Fruit fly (Drosophila melanogaster) whole organism, embryonic: ENCODE results near the gene rec.
A peak's percentile ranks its signal among the peaks of the same experiment; 100 is the strongest.

Source experiments
- Antp ChIP-seq: fragments of 200-800 bp; sonication (Bioruptor generic); optimal IDR thresholded peaks from 3 replicates; lab custom pipeline; 2016; ENCODE audit warnings: missing biosample characterization, missing genetic modification characterization
- Atf3 ChIP-seq: fragments of 200-800 bp; sonication (Bioruptor generic); optimal IDR thresholded peaks from 3 replicates; lab custom pipeline; 2016; ENCODE audit warnings: missing biosample characterization, missing genetic modification characterization
- Bdp1 ChIP-seq: fragments of 200-800 bp; sonication (Bioruptor generic); optimal IDR thresholded peaks from 3 replicates; lab custom pipeline; 2016; ENCODE audit warnings: missing biosample characterization, missing genetic modification characterization
- CG10274 ChIP-seq: fragments of 200-800 bp; sonication (Bioruptor generic); optimal IDR thresholded peaks from 3 replicates; lab custom pipeline; 2017; ENCODE audit warnings: missing biosample characterization, mild to moderate bottlenecking, missing genetic modification characterization
- CG10462 ChIP-seq: fragments of 200-800 bp; sonication (Bioruptor generic); optimal IDR thresholded peaks from 2 replicates; lab custom pipeline; 2016; ENCODE audit warnings: missing biosample characterization, missing genetic modification characterization
- CG11456 ChIP-seq: fragments of 200-800 bp; sonication (Bioruptor generic); IDR thresholded peaks from 3 replicates; pipeline ENCODE4 v1.3.6; 2022; ENCODE audit warnings: missing biosample characterization, missing genetic modification characterization
- CG12942 ChIP-seq: fragments of 200-800 bp; sonication (Bioruptor generic); optimal IDR thresholded peaks from 3 replicates; lab custom pipeline; 2016; ENCODE audit warnings: missing biosample characterization, missing genetic modification characterization
- CG1603 ChIP-seq: fragments of 200-800 bp; sonication (Bioruptor generic); optimal IDR thresholded peaks from 2 replicates; lab custom pipeline; 2019; ENCODE audit warnings: missing biosample characterization, mild to moderate bottlenecking, missing genetic modification characterization, moderate library complexity
- CG16813 ChIP-seq: fragments of 200-800 bp; sonication (Bioruptor generic); IDR thresholded peaks from 3 replicates; pipeline ENCODE4 v1.3.6; 2022; ENCODE audit warnings: missing biosample characterization, missing genetic modification characterization; ENCODE audit not compliant: partially characterized antibody
- CG17186 ChIP-seq: fragments of 200-800 bp; sonication (Bioruptor generic); optimal IDR thresholded peaks from 3 replicates; lab custom pipeline; 2017; ENCODE audit warnings: missing biosample characterization, missing genetic modification reagents, missing genetic modification characterization
- CG17328 ChIP-seq: fragments of 200-800 bp; sonication (Bioruptor generic); IDR thresholded peaks from 2 replicates; pipeline ENCODE4 v1.3.6; 2022; ENCODE audit warnings: missing biosample characterization, missing genetic modification characterization
- CG17359 ChIP-seq: fragments of 200-800 bp; sonication (Bioruptor generic); optimal IDR thresholded peaks from 3 replicates; lab custom pipeline; 2018; ENCODE audit warnings: missing biosample characterization, mild to moderate bottlenecking, missing genetic modification characterization, moderate library complexity
- CG2120 ChIP-seq: fragments of 200-800 bp; sonication (Bioruptor generic); optimal IDR thresholded peaks from 3 replicates; lab custom pipeline; 2016; ENCODE audit warnings: missing biosample characterization, missing genetic modification characterization
- CG31388 ChIP-seq: fragments of 200-800 bp; sonication (Bioruptor generic); optimal IDR thresholded peaks from 2 replicates; lab custom pipeline; 2016; ENCODE audit warnings: missing biosample characterization, missing genetic modification characterization
- CG6791 ChIP-seq: fragments of 200-800 bp; sonication (Bioruptor generic); IDR thresholded peaks from 3 replicates; pipeline ENCODE4 v1.3.6; 2022; ENCODE audit warnings: missing biosample characterization, missing genetic modification characterization; ENCODE audit not compliant: partially characterized antibody
- CG9797 ChIP-seq: fragments of 200-800 bp; sonication (Bioruptor generic); optimal IDR thresholded peaks from 3 replicates; lab custom pipeline; 2018; ENCODE audit warnings: missing biosample characterization, mild to moderate bottlenecking, missing genetic modification characterization
- Dll ChIP-seq: fragments of 200-800 bp; sonication (Bioruptor generic); IDR thresholded peaks from 4 replicates; pipeline ENCODE4 v1.3.6; 2022; ENCODE audit warnings: missing biosample characterization, missing genetic modification characterization; ENCODE audit not compliant: partially characterized antibody
- Hand ChIP-seq: fragments of 200-800 bp; sonication (Bioruptor generic); optimal IDR thresholded peaks from 2 replicates; lab custom pipeline; 2017; ENCODE audit warnings: mild to moderate bottlenecking, missing biosample characterization, missing genetic modification reagents, missing genetic modification characterization
- HmgZ ChIP-seq: fragments of 200-800 bp; sonication (Bioruptor generic); optimal IDR thresholded peaks from 2 replicates; lab custom pipeline; 2018; ENCODE audit warnings: missing biosample characterization, mild to moderate bottlenecking, missing genetic modification characterization
- Jarid2 ChIP-seq: fragments of 200-800 bp; sonication (Bioruptor generic); optimal IDR thresholded peaks from 3 replicates; lab custom pipeline; 2017; ENCODE audit warnings: mild to moderate bottlenecking, missing biosample characterization, missing genetic modification reagents, missing genetic modification characterization
- Myb ChIP-seq: fragments of 200-800 bp; sonication (Bioruptor generic); optimal IDR thresholded peaks from 2 replicates; lab custom pipeline; 2016; ENCODE audit warnings: missing biosample characterization, missing genetic modification characterization
- Pdp1 ChIP-seq, 2 experiments: fragments of 200-800 bp; sonication (Bioruptor generic); optimal IDR thresholded peaks; 3 replicates each; lab custom pipeline; 2016; ENCODE audit warnings: missing biosample characterization in 2 of 2, missing genetic modification characterization in 2 of 2, mild to moderate bottlenecking in 1 of 2, moderate library complexity in 1 of 2
- Poxn ChIP-seq: fragments of 200-800 bp; sonication (Bioruptor generic); IDR thresholded peaks from 2 replicates; pipeline ENCODE4 v1.3.6; 2022; ENCODE audit warnings: missing biosample characterization, missing genetic modification characterization
- Ravus ChIP-seq: fragments of 200-800 bp; sonication (Bioruptor generic); IDR thresholded peaks from 2 replicates; pipeline ENCODE4 v1.3.6; 2022; ENCODE audit warnings: missing biosample characterization, missing genetic modification characterization
- Rx ChIP-seq: fragments of 200-800 bp; sonication (Bioruptor generic); IDR thresholded peaks from 2 replicates; pipeline ENCODE4 v1.3.6; 2022; ENCODE audit warnings: missing biosample characterization, missing genetic modification characterization
- Sin3A ChIP-seq: fragments of >200 bp; optimal IDR thresholded peaks from 2 replicates; lab custom pipeline; 2018
- Six4 ChIP-seq: fragments of 200-800 bp; sonication (Bioruptor generic); optimal IDR thresholded peaks from 2 replicates; lab custom pipeline; 2016; ENCODE audit warnings: missing biosample characterization, missing genetic modification characterization
- Trl ChIP-seq, 3 experiments: fragments of >200 bp in 2 of 3; fragments of 200-800 bp in 1 of 3; sonication (Bioruptor generic) in 1 of 3; optimal IDR thresholded peaks; 2 replicates in 1 of 3; 3 replicates in 2 of 3; lab custom pipeline; 2016 to 2017; ENCODE audit warnings: missing biosample characterization in 1 of 3, missing genetic modification characterization in 1 of 3
- Xbp1 ChIP-seq: fragments of 200-800 bp; sonication (Bioruptor generic); optimal IDR thresholded peaks from 3 replicates; lab custom pipeline; 2016; ENCODE audit warnings: missing biosample characterization, mild to moderate bottlenecking, missing genetic modification characterization
- YL-1 ChIP-seq: fragments of 200-800 bp; sonication (Bioruptor generic); optimal IDR thresholded peaks from 3 replicates; lab custom pipeline; 2017; ENCODE audit warnings: missing biosample characterization, mild to moderate bottlenecking, missing genetic modification characterization
- ac ChIP-seq: fragments of 200-800 bp; sonication (Bioruptor generic); optimal IDR thresholded peaks from 3 replicates; lab custom pipeline; 2017; ENCODE audit warnings: missing biosample characterization, mild to moderate bottlenecking, missing genetic modification characterization
- ase ChIP-seq: fragments of 200-800 bp; sonication (Bioruptor generic); IDR thresholded peaks from 3 replicates; pipeline ENCODE4 v1.3.6; 2022; ENCODE audit warnings: missing biosample characterization, missing genetic modification characterization
- bab2 ChIP-seq: fragments of 200-800 bp; sonication (Bioruptor generic); optimal IDR thresholded peaks from 2 replicates; lab custom pipeline; 2016; ENCODE audit warnings: missing biosample characterization, missing genetic modification characterization
- dati ChIP-seq: fragments of 200-800 bp; sonication (Bioruptor generic); IDR thresholded peaks from 2 replicates; pipeline ENCODE4 v1.3.6; 2022; ENCODE audit warnings: missing biosample characterization, missing genetic modification characterization
- ftz-f1 ChIP-seq: fragments of 200-800 bp; sonication (Bioruptor generic); optimal IDR thresholded peaks from 2 replicates; lab custom pipeline; 2016; ENCODE audit warnings: missing biosample characterization, missing genetic modification characterization
- gcm2 ChIP-seq: fragments of 200-800 bp; sonication (Bioruptor generic); optimal IDR thresholded peaks from 2 replicates; lab custom pipeline; 2016; ENCODE audit warnings: missing biosample characterization, missing genetic modification characterization
- grau ChIP-seq: fragments of 200-800 bp; optimal IDR thresholded peaks from 3 replicates; lab custom pipeline; 2019; ENCODE audit warnings: missing biosample characterization, mild to moderate bottlenecking, missing genetic modification characterization, moderate library complexity
- gsb ChIP-seq: fragments of 200-800 bp; sonication (Bioruptor generic); IDR thresholded peaks from 2 replicates; pipeline ENCODE4 v1.3.6; 2022; ENCODE audit warnings: missing biosample characterization, missing genetic modification characterization
- gsb-n ChIP-seq: fragments of 200-800 bp; sonication (Bioruptor generic); optimal IDR thresholded peaks from 3 replicates; lab custom pipeline; 2018; ENCODE audit warnings: missing biosample characterization, mild to moderate bottlenecking, missing genetic modification characterization
- gt ChIP-seq: fragments of 200-800 bp; sonication (Bioruptor generic); IDR thresholded peaks from 2 replicates; pipeline ENCODE4 v1.3.6; 2022; ENCODE audit warnings: missing biosample characterization, missing genetic modification characterization
- jing ChIP-seq: fragments of 200-800 bp; sonication (Bioruptor generic); optimal IDR thresholded peaks from 2 replicates; lab custom pipeline; 2018; ENCODE audit warnings: missing biosample characterization, mild to moderate bottlenecking, missing genetic modification characterization
- kni ChIP-seq: fragments of 200-800 bp; sonication (Bioruptor generic); optimal IDR thresholded peaks from 3 replicates; lab custom pipeline; 2017; ENCODE audit warnings: mild to moderate bottlenecking, missing biosample characterization, missing genetic modification reagents, missing genetic modification characterization
- knrl ChIP-seq: fragments of 200-800 bp; sonication (Bioruptor generic); IDR thresholded peaks from 3 replicates; pipeline ENCODE4 v1.3.6; 2022; ENCODE audit warnings: missing biosample characterization, missing genetic modification characterization; ENCODE audit not compliant: partially characterized antibody
- lilli ChIP-seq: fragments of 200-800 bp; sonication (Bioruptor generic); optimal IDR thresholded peaks from 3 replicates; lab custom pipeline; 2016; ENCODE audit warnings: missing biosample characterization, missing genetic modification characterization
- prd ChIP-seq, 3 experiments: fragments of >200 bp in 2 of 3; fragments of 200-800 bp in 1 of 3; sonication (Bioruptor generic) in 1 of 3; optimal IDR thresholded peaks in 2 of 3; IDR thresholded peaks in 1 of 3; 2 replicates in 2 of 3; 3 replicates in 1 of 3; pipeline versions ENCODE4 v1.3.6 to Lab custom; 2017 to 2022; ENCODE audit warnings: missing biosample characterization in 1 of 3, missing genetic modification characterization in 1 of 3
- sqz ChIP-seq: fragments of 200-800 bp; sonication (Bioruptor generic); optimal IDR thresholded peaks from 3 replicates; lab custom pipeline; 2018; ENCODE audit warnings: missing biosample characterization, mild to moderate bottlenecking, missing genetic modification characterization
- sr ChIP-seq: fragments of 200-800 bp; sonication (Bioruptor generic); IDR thresholded peaks from 3 replicates; pipeline ENCODE4 v1.3.6; 2022; ENCODE audit warnings: missing biosample characterization, missing genetic modification characterization
- sug ChIP-seq: fragments of 200-800 bp; optimal IDR thresholded peaks from 2 replicates; lab custom pipeline; 2019; ENCODE audit warnings: missing biosample characterization, mild to moderate bottlenecking, missing genetic modification characterization, moderate library complexity
- trem ChIP-seq: fragments of 200-800 bp; optimal IDR thresholded peaks from 3 replicates; lab custom pipeline; 2019; ENCODE audit warnings: missing biosample characterization, mild to moderate bottlenecking, missing genetic modification characterization, moderate library complexity
- wdn ChIP-seq: fragments of 200-800 bp; sonication (Bioruptor generic); IDR thresholded peaks from 2 replicates; pipeline ENCODE4 v1.3.6; 2022; ENCODE audit warnings: missing biosample characterization, missing genetic modification characterization

rec gene

dm6 chr3R:15857189-15857767 is 24.8 kb upstream of the rec start, which contains the start of gene Hmt-1 (continued):
- TF ChIP-seq Jarid2 (GFP tag; lab: Kevin White, UChicago) (peak; percentile 51), Hand (GFP tag; lab: Kevin White, UChicago) (no peak), dati (GFP tag; lab: Robert Waterston, UW) (no peak), CG16813 (GFP tag; lab: Robert Waterston, UW) (peak; percentile 23; the same call in 1 of the 3 replicates), CG31388 (GFP tag; lab: Kevin White, UChicago) (no peak), CG17186 (GFP tag; lab: Kevin White, UChicago) (peak; percentile 57), Ravus (GFP tag; lab: Robert Waterston, UW) (no peak), knrl (GFP tag; lab: Robert Waterston, UW) (no peak; the same call in 2 of the 3 replicates), CG17328 (GFP tag; lab: Robert Waterston, UW) (no peak), Bdp1 (GFP tag; lab: Kevin White, UChicago) (no peak), Sin3A (lab: Kevin White, UChicago) (peak; percentile 85), CG2120 (GFP tag; lab: Kevin White, UChicago) (peak; percentile 31), sr (GFP tag; lab: Robert Waterston, UW) (no peak), Rx (GFP tag; lab: Robert Waterston, UW) (no peak), lilli (GFP tag; lab: Kevin White, UChicago) (peak; percentile 43), Six4 (no peak), CG6791 (GFP tag; lab: Robert Waterston, UW) (no peak), ase (GFP tag; lab: Robert Waterston, UW) (no peak), Antp (no peak), sqz (GFP tag; lab: Kevin White, UChicago) (no peak), sug (peak; percentile 47), CG10274 (GFP tag; lab: Kevin White, UChicago) (no peak), CG10462 (GFP tag; lab: Kevin White, UChicago) (no peak), CG9797 (GFP tag; lab: Kevin White, UChicago) (peak; percentile 92), ac (GFP tag; lab: Kevin White, UChicago) (no peak), ftz-f1 (GFP tag; lab: Kevin White, UChicago) (peak; percentile 36), prd (optimal IDR thresholded peaks at IDR 0.05; lab: Kevin White, UChicago) (no peak), prd (GFP tag; IDR thresholded peaks at IDR 0.05; lab: Robert Waterston, UW) (no peak), CG17359 (no peak), Poxn (GFP tag; lab: Robert Waterston, UW) (no peak), wdn (GFP tag; lab: Robert Waterston, UW) (no peak), gsb-n (tag; lab: Kevin White, UChicago) (peak; percentile 40), gt (no peak), Atf3 (no peak), gsb (no peak), grau (tag; lab: Kevin White, UChicago) (peak; percentile 77), YL-1 (peak; percentile 53), gcm2 (GFP tag; lab: Kevin White, UChicago) (no peak), Pdp1 (GFP tag; optimal IDR thresholded peaks at IDR 0.05; lab: Kevin White, UChicago) (peak in 1 of 2 experiments; percentile 93), CG11456 (GFP tag; lab: Robert Waterston, UW) (no peak), Myb (GFP tag; lab: Kevin White, UChicago) (no peak), HmgZ (tag; lab: Kevin White, UChicago) (peak; percentile 42), trem (peak; percentile 83), Trl (optimal IDR thresholded peaks at IDR 0.05; lab: Kevin White, UChicago) (no peak), Trl (GFP tag; optimal IDR thresholded peaks at IDR 0.05; lab: Kevin White, UChicago) (no peak), bab2 (GFP tag; lab: Kevin White, UChicago) (no peak), Dll (GFP tag; lab: Robert Waterston, UW) (no peak), Xbp1 (GFP tag; lab: Kevin White, UChicago) (no peak), CG12942 (GFP tag; lab: Kevin White, UChicago) (no peak), jing (GFP tag; lab: Kevin White, UChicago) (no peak), kni (no peak), CG1603 (tag; lab: Kevin White, UChicago) (no peak)
